Fruit fly (Drosophila melanogaster): ENCODE measurements around the gene CG7083.
A peak's percentile ranks its signal among the peaks of the same experiment; 100 is the strongest.

dm6 chr3L:8296941-8297340 is 43.6 kb upstream of the CG7083 start, which contains the start of gene Rab19:
- TF ChIP-seq Blimp-1 (GFP tag; optimal IDR thresholded peaks at IDR 0.05) (peak; percentile 85), CG9876 (GFP tag; optimal IDR thresholded peaks at IDR 0.05) (no peak), Ptx1 (GFP tag; IDR thresholded peaks at IDR 0.05) (no peak), shn (GFP tag; optimal IDR thresholded peaks at IDR 0.05) (no peak), pho (GFP tag; optimal IDR thresholded peaks at IDR 0.05) (no peak), Pdp1 (GFP tag; optimal IDR thresholded peaks at IDR 0.05) (no peak), gro (GFP tag; optimal IDR thresholded peaks at IDR 0.05) (no peak), Aef1 (GFP tag; IDR thresholded peaks at IDR 0.05) (no peak), bbx (GFP tag; IDR thresholded peaks at IDR 0.05; ENCODE audit: partially characterized antibody) (peak; percentile 87), sob (GFP tag; IDR thresholded peaks at IDR 0.05) (no peak), pros (GFP tag; optimal IDR thresholded peaks at IDR 0.05) (no peak), CG11696 (GFP tag; IDR thresholded peaks at IDR 0.05) (no peak), ttk (GFP tag; IDR thresholded peaks at IDR 0.05) (no peak), Nf-YB (GFP tag; optimal IDR thresholded peaks at IDR 0.05) (no peak)

All from whole organism, embryonic.